Worm (Caenorhabditis elegans) whole organism, young adult: ENCODE data around the gene vha-3.

Experiments used
- F52B5.7 ChIP-seq: sonication (generic microtip); optimal IDR thresholded peaks from 2 replicates; lab custom pipeline; 2016; ENCODE audit warnings: mild to moderate bottlenecking, missing genetic modification characterization, missing compliant biosample characterization
- T07F8.4 ChIP-seq: sonication (generic microtip); optimal IDR thresholded peaks from 2 replicates; lab custom pipeline; 2016; ENCODE audit warnings: mild to moderate bottlenecking, missing genetic modification characterization, moderate library complexity, missing compliant biosample characterization
- T26A5.8 ChIP-seq: sonication (generic microtip); optimal IDR thresholded peaks from 2 replicates; lab custom pipeline; 2016; ENCODE audit warnings: missing genetic modification characterization, missing compliant biosample characterization
- Y53G8AR.9 ChIP-seq: fragments of 200-800 bp; sonication (Bioruptor generic); conservative IDR thresholded peaks from 2 replicates; pipeline ENCODE4 v1.3.6; 2022; ENCODE audit warnings: missing genetic modification reagents, missing genetic modification characterization, missing compliant biosample characterization
- attf-6 ChIP-seq: fragments of 200-800 bp; sonication (Bioruptor generic); IDR thresholded peaks from 2 replicates; pipeline ENCODE4 v1.3.6; 2022; ENCODE audit warnings: missing genetic modification reagents, missing genetic modification characterization, missing compliant biosample characterization
- ceh-40 ChIP-seq: fragments of 200-800 bp; sonication (Bioruptor generic); IDR thresholded peaks from 2 replicates; pipeline ENCODE4 v1.3.6; 2022; ENCODE audit warnings: missing genetic modification characterization, missing compliant biosample characterization
- let-607 ChIP-seq, 2 experiments: fragments of 200-800 bp in 1 of 2; sonication (Bioruptor generic) in 1 of 2; sonication (generic microtip) in 1 of 2; optimal IDR thresholded peaks; 2 replicates each; lab custom pipeline; 2016 to 2018; ENCODE audit warnings: mild to moderate bottlenecking in 2 of 2, missing compliant biosample characterization in 2 of 2, missing genetic modification characterization in 2 of 2, moderate library complexity in 2 of 2, missing genotype in 1 of 2
- nhr-179 ChIP-seq: sonication (generic microtip); optimal IDR thresholded peaks from 2 replicates; lab custom pipeline; 2016; ENCODE audit warnings: mild to moderate bottlenecking, missing genetic modification characterization, missing compliant biosample characterization
- pbrm-1 ChIP-seq: fragments of 200-800 bp; sonication (Bioruptor generic); IDR thresholded peaks from 2 replicates; pipeline ENCODE4 v1.3.6; 2022; ENCODE audit warnings: missing genetic modification reagents, missing genetic modification characterization, missing compliant biosample characterization
- pha-4 ChIP-seq: fragments of 150-350 bp; sonication (generic microtip); optimal IDR thresholded peaks from 2 replicates; lab custom pipeline; 2014; ENCODE audit warnings: missing biosample characterization, missing genetic modification reagents, missing genetic modification characterization

ce11 chrIV:2311554-2311953, 4.2 kb downstream of the vha-3 start:
- TF ChIP-seq nhr-179 (tag; lab: Kevin White, UChicago) (no peak), let-607 (tag; optimal IDR thresholded peaks at IDR 0.05; lab: Kevin White, UChicago) (no peak), F52B5.7 (no peak), T07F8.4 (tag; lab: Kevin White, UChicago) (no peak), ceh-40 (GFP tag; lab: Robert Waterston, UW) (no peak), pha-4 (no peak), T26A5.8 (no peak), attf-6 (no peak), pbrm-1 (GFP tag; lab: Robert Waterston, UW) (no peak), Y53G8AR.9 (GFP tag; lab: Robert Waterston, UW) (no peak)
